Fruit fly (Drosophila melanogaster): ENCODE results near the gene GstD1.
A peak's percentile ranks its signal among the peaks of the same experiment; 100 is the strongest.

GstD1 gene

dm6 chr3R:12402935-12403334 lies 33.9 kb upstream of the GstD1 start (continued):
- TF ChIP-seq bigmax (GFP tag; optimal IDR thresholded peaks at IDR 0.05), result peak; percentile 74
- peak; percentile 90 for TF ChIP-seq her (GFP tag; optimal IDR thresholded peaks at IDR 0.05)
- TF ChIP-seq otp (GFP tag; IDR thresholded peaks at IDR 0.05), result peak; percentile 95
- peak; percentile 90 for TF ChIP-seq Ets97D (GFP tag; optimal IDR thresholded peaks at IDR 0.05)
- peak; percentile 92 for TF ChIP-seq Oaz (GFP tag; IDR thresholded peaks at IDR 0.05)
- peak; percentile 98 for TF ChIP-seq CG12219 (GFP tag; optimal IDR thresholded peaks at IDR 0.05)
- peak; percentile 91 for TF ChIP-seq CG8281 (tag; optimal IDR thresholded peaks at IDR 0.05)

dm6 chr3R:12401672-12402296 lies 32.7 kb upstream of the GstD1 start, which contains the start of gene DNAlig3:
TSS of gene DNAlig3 (minus strand) at chr3R:12401839.
- TF ChIP-seq oc (tag; optimal IDR thresholded peaks at IDR 0.05), result no peak
- peak; percentile 61; the same call in 1 of the 3 replicates for TF ChIP-seq Doc3 (GFP tag; IDR thresholded peaks at IDR 0.05; ENCODE audit: partially characterized antibody)
- no peak for TF ChIP-seq Camta (GFP tag; optimal IDR thresholded peaks at IDR 0.05)
- TF ChIP-seq Scr (GFP tag; IDR thresholded peaks at IDR 0.05; ENCODE audit: partially characterized antibody), result peak; percentile 60
- peak; percentile 57 for TF ChIP-seq unc-4 (GFP tag; IDR thresholded peaks at IDR 0.05; ENCODE audit: partially characterized antibody)
- TF ChIP-seq HmgD (GFP tag; optimal IDR thresholded peaks at IDR 0.05), result peak; percentile 8
- no peak for TF ChIP-seq maf-S (GFP tag; optimal IDR thresholded peaks at IDR 0.05)
- 0 out of 3 replicates have a peak, but pooled peaks have one; percentile 64 for TF ChIP-seq hb (GFP tag; IDR thresholded peaks at IDR 0.05; ENCODE audit: partially characterized antibody)
- peak; percentile 25; the same call in 1 of the 2 replicates for TF ChIP-seq inv (GFP tag; IDR thresholded peaks at IDR 0.05; ENCODE audit: partially characterized antibody)
- TF ChIP-seq sens-2 (GFP tag; IDR thresholded peaks at IDR 0.05), result no peak
- peak; percentile 17 for TF ChIP-seq CG9797 (GFP tag; optimal IDR thresholded peaks at IDR 0.05)
- TF ChIP-seq hbn (GFP tag; IDR thresholded peaks at IDR 0.05; ENCODE audit: partially characterized antibody), result peak; percentile 48
- TF ChIP-seq CG8359 (GFP tag; optimal IDR thresholded peaks at IDR 0.05; ENCODE audit: borderline replicate concordance), result no peak
- peak; percentile 64 for TF ChIP-seq stwl (tag; optimal IDR thresholded peaks at IDR 0.05)
- TF ChIP-seq Neu2 (GFP tag; optimal IDR thresholded peaks at IDR 0.05; ENCODE audit: borderline replicate concordance), result no peak
- TF ChIP-seq knrl (GFP tag; IDR thresholded peaks at IDR 0.05; ENCODE audit: partially characterized antibody), result 0 out of 3 replicates have a peak, but pooled peaks have one; percentile 28
- TF ChIP-seq CG1603 (tag; optimal IDR thresholded peaks at IDR 0.05), result peak; percentile 64
- TF ChIP-seq CTCF (GFP tag; optimal IDR thresholded peaks at IDR 0.05), result peak; percentile 45
- TF ChIP-seq Sry-δ (GFP tag; optimal IDR thresholded peaks at IDR 0.05), result peak; percentile 22
- peak; percentile 1 for TF ChIP-seq kah (GFP tag; optimal IDR thresholded peaks at IDR 0.05)
- TF ChIP-seq Myb (GFP tag; optimal IDR thresholded peaks at IDR 0.05), result peak; percentile 95
- no peak for TF ChIP-seq CG6813 (GFP tag; optimal IDR thresholded peaks at IDR 0.05)
- 0 out of 4 replicates have a peak, but pooled peaks have one; percentile 27 for TF ChIP-seq chinmo (GFP tag; IDR thresholded peaks at IDR 0.05; ENCODE audit: partially characterized antibody)
- peak; percentile 21 for TF ChIP-seq Fer1 (GFP tag; optimal IDR thresholded peaks at IDR 0.05)
- TF ChIP-seq CG8290 (GFP tag; optimal IDR thresholded peaks at IDR 0.05), result no peak
- peak in 1 of 2 experiments; percentile 40 for TF ChIP-seq CG8290 (tag; optimal IDR thresholded peaks at IDR 0.05)
- peak; percentile 17 for TF ChIP-seq zen (tag; optimal IDR thresholded peaks at IDR 0.05)
- peak; percentile 44 for TF ChIP-seq CG34376 (GFP tag; optimal IDR thresholded peaks at IDR 0.05)
- peak; percentile 23 for TF ChIP-seq MESR4 (GFP tag; optimal IDR thresholded peaks at IDR 0.05)
- 0 out of 2 replicates have a peak, but pooled peaks have one; percentile 25 for TF ChIP-seq tna (GFP tag; IDR thresholded peaks at IDR 0.05; ENCODE audit: partially characterized antibody)
- TF ChIP-seq trem (tag; optimal IDR thresholded peaks at IDR 0.05), result peak; percentile 23
- TF ChIP-seq amos (GFP tag; IDR thresholded peaks at IDR 0.05; ENCODE audit: partially characterized antibody), result peak; percentile 52; the same call in 1 of the 2 replicates
- peak; percentile 77 for TF ChIP-seq CG17186 (GFP tag; optimal IDR thresholded peaks at IDR 0.05)
- peak; percentile 49; the same call in 1 of the 2 replicates for TF ChIP-seq Drgx (GFP tag; IDR thresholded peaks at IDR 0.05)
- peak; percentile 73 for TF ChIP-seq CG13287 (GFP tag; IDR thresholded peaks at IDR 0.05; ENCODE audit: partially characterized antibody)
- no peak for TF ChIP-seq chm (GFP tag; IDR thresholded peaks at IDR 0.05)
- TF ChIP-seq BEAF-32 (GFP tag; optimal IDR thresholded peaks at IDR 0.05), result peak; percentile 68
- TF ChIP-seq ab (GFP tag; optimal IDR thresholded peaks at IDR 0.05), result no peak
- no peak for TF ChIP-seq nau (GFP tag; optimal IDR thresholded peaks at IDR 0.05)
- TF ChIP-seq CG15514 (GFP tag; optimal IDR thresholded peaks at IDR 0.05), result peak; percentile 79
